Worm (Caenorhabditis elegans): Measurements from ENCODE around the gene B0222.1.

DNA sequence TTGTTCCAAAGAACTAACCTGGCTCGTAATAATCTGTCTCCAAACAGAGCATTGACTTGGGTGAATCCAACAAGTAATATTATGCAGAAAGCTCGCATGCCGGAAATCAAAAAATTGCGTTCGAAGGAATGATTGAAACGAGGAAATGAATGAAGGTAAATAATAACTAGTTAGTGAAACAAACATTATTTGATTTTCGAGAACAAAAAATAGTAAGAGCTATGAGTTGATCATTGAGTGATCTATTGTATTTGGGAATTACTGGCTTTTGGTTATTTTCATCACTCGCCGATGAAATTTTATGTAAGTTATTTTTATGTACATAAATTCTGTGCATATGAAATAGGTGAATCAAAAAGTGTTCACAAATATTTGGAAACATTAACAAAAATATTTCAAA is 20.7 kb downstream of the B0222.1 start, which contains the start of gene B0222.5:
- TF ChIP-seq R02D3.7 (tag; optimal IDR thresholded peaks at IDR 0.05) (no peak), nhr-12 (tag; optimal IDR thresholded peaks at IDR 0.05) (no peak), sem-4 (tag; optimal IDR thresholded peaks at IDR 0.05) (no peak), nhr-10 (tag; optimal IDR thresholded peaks at IDR 0.05) (no peak), ZK546.5 (tag; optimal IDR thresholded peaks at IDR 0.05) (no peak), nhr-237 (tag; optimal IDR thresholded peaks at IDR 0.05) (no peak), sma-3 (GFP tag; optimal IDR thresholded peaks at IDR 0.05) (no peak), lsy-2 (tag; optimal IDR thresholded peaks at IDR 0.05) (no peak), nhr-77 (tag; optimal IDR thresholded peaks at IDR 0.05) (no peak), ztf-1 (GFP tag; conservative IDR thresholded peaks at IDR 0.05) (no peak), gmeb-1 (tag; optimal IDR thresholded peaks at IDR 0.05) (no peak), elt-1 (tag; optimal IDR thresholded peaks at IDR 0.05) (no peak)
